Worm (Caenorhabditis elegans) whole organism, midembryonic: ENCODE data around the gene col-162.

Experiments used
- T22C8.4 ChIP-seq: fragments of 200-800 bp; sonication (Bioruptor generic); IDR thresholded peaks from 2 replicates; pipeline ENCODE4 v1.3.6; 2022; ENCODE audit warnings: missing genetic modification characterization, missing compliant biosample characterization
- cog-1 ChIP-seq: sonication (generic microtip); optimal IDR thresholded peaks from 2 replicates; lab custom pipeline; 2016; ENCODE audit warnings: missing genetic modification characterization, missing compliant biosample characterization
- flt-1 ChIP-seq: fragments of 200-800 bp; sonication (Bioruptor generic); IDR thresholded peaks from 2 replicates; pipeline ENCODE4 v1.3.6; 2022; ENCODE audit warnings: missing genetic modification characterization, missing compliant biosample characterization
- klf-2 ChIP-seq: fragments of 200-800 bp; sonication (Bioruptor generic); conservative IDR thresholded peaks from 2 replicates; pipeline ENCODE4 v1.3.6; 2022; ENCODE audit warnings: missing genetic modification reagents, missing genetic modification characterization, missing compliant biosample characterization
- med-1 ChIP-seq: sonication (generic microtip); optimal IDR thresholded peaks from 2 replicates; lab custom pipeline; 2017; ENCODE audit warnings: missing genetic modification characterization, mild to moderate bottlenecking, missing compliant biosample characterization, antibody characterized with exemption, missing genetic modification reagents; ENCODE audit not compliant: insufficient read depth
- ref-1 ChIP-seq: fragments of 200-800 bp; sonication (Bioruptor generic); conservative IDR thresholded peaks from 2 replicates; pipeline ENCODE4 v1.3.6; 2022; ENCODE audit warnings: missing genetic modification reagents, missing genetic modification characterization, missing compliant biosample characterization
- tab-1 ChIP-seq: fragments of 200-800 bp; sonication (Bioruptor generic); IDR thresholded peaks from 2 replicates; pipeline ENCODE4 v1.3.6; 2022; ENCODE audit warnings: missing genetic modification characterization, missing compliant biosample characterization
- ztf-23 ChIP-seq: fragments of 200-800 bp; sonication (Bioruptor generic); IDR thresholded peaks from 2 replicates; pipeline ENCODE4 v1.3.6; 2022; ENCODE audit warnings: missing genetic modification reagents, missing genetic modification characterization, missing compliant biosample characterization
- ztf-29 ChIP-seq: fragments of 200-800 bp; sonication (Bioruptor generic); IDR thresholded peaks from 2 replicates; pipeline ENCODE4 v1.3.6; 2022; ENCODE audit warnings: missing genetic modification reagents, missing genetic modification characterization, missing compliant biosample characterization

Gene col-162

DNA sequence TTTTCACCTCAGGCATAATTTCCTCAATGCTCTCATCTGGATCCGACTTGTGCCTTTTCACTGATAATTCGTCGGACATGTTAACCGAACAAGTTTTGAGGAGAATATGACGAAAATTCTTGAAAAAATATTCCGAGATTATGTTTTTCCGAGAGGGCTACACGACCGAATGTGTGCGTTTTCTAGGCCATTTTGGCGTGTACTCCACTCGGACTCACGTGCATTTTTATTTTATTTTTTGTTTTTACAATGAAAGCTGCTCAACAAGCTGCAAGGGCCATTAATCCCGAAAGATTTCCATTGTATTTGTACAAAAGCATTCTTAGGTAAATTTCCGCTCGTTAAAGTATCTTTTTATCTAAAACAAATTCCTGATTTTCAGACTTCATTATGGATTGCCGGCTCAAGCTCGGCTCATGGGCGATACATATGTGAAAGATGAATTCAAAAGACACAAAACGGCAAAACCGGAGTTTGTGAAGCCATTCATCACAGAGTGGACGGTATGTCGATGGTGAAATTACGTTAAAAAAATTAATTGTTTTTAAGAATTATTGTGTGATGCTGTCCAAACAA lies 26.5 kb downstream of the col-162 start, which contains the start of the genes F25H9.6 and F25H9.7:
TSS of gene F25H9.6 (minus strand) at position 172 of the 576 bp plus-strand sequence.
TSS of gene F25H9.7 (plus strand) at position 187 of the 576 bp plus-strand sequence.
- no peak for TF ChIP-seq ztf-29
- no peak for TF ChIP-seq T22C8.4 (GFP tag; lab: Robert Waterston, UW)
- no peak for TF ChIP-seq klf-2 (GFP tag; lab: Robert Waterston, UW)
- peak; percentile 31 for TF ChIP-seq cog-1 (tag; lab: Kevin White, UChicago)
- no peak for TF ChIP-seq med-1 (GFP tag; lab: Kevin White, UChicago)
- TF ChIP-seq flt-1 (GFP tag; lab: Robert Waterston, UW): peak; percentile 65; the same call in 1 of the 2 replicates
- no peak for TF ChIP-seq tab-1 (GFP tag; lab: Robert Waterston, UW)
- no peak for TF ChIP-seq ref-1 (GFP tag; lab: Robert Waterston, UW)
- peak; percentile 76; the same call in 1 of the 2 replicates for TF ChIP-seq ztf-23 (GFP tag; lab: Robert Waterston, UW)

DNA sequence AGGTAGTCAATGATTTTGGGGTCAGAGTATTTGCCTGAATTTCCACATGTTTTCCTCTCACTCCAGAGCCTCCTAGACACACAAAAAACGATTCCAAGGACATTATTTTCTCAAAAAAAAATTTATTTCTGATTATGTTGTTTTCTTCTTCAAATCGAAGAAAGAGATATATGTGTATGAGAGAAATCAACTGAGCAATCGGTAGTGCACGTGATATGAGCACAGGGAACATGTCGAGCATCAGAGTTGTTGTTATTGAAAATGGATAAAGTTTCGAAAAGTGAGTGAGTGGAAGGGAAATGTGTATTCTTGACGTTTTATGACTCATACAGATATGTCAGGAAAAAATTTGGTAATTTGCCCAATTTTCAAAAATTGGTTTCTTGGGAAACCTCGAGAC lies 30.3 kb downstream of the col-162 start:
- TF ChIP-seq ztf-23 (GFP tag; lab: Robert Waterston, UW): no peak
- TF ChIP-seq klf-2 (GFP tag; lab: Robert Waterston, UW): no peak
- TF ChIP-seq tab-1 (GFP tag; lab: Robert Waterston, UW): no peak
- no peak for TF ChIP-seq med-1 (GFP tag; lab: Kevin White, UChicago)
- TF ChIP-seq ztf-29: no peak
- no peak for TF ChIP-seq cog-1 (tag; lab: Kevin White, UChicago)
- TF ChIP-seq ref-1 (GFP tag; lab: Robert Waterston, UW): no peak
- TF ChIP-seq T22C8.4 (GFP tag; lab: Robert Waterston, UW): no peak

DNA sequence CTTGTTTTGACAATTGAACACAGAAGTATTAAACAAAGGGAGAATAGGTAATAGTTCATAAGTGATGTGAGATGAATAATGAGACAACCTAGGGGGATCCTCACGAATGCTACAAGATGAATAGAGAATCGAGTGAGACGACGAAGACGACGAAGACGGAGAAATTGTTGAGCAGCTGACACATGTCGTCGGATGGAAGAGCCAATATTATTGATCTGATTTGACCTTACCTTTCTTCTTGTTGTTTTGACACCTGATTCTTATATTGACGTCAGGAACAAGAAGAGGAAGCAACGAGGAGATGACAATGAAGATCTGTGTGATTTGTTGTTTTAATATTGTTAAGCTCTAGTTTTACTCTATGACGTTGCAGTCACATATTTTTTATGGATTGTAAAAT lies 31.7 kb downstream of the col-162 start, which contains the start of gene T10G3.1:
TSS of gene T10G3.1 (minus strand) at position 213 of the 400 bp plus-strand sequence.
- TF ChIP-seq ztf-29 (no peak), flt-1 (GFP tag; lab: Robert Waterston, UW) (no peak), T22C8.4 (GFP tag; lab: Robert Waterston, UW) (no peak), cog-1 (tag; lab: Kevin White, UChicago) (no peak), klf-2 (GFP tag; lab: Robert Waterston, UW) (no peak), ref-1 (GFP tag; lab: Robert Waterston, UW) (no peak), med-1 (GFP tag; lab: Kevin White, UChicago) (no peak), tab-1 (GFP tag; lab: Robert Waterston, UW) (no peak), ztf-23 (GFP tag; lab: Robert Waterston, UW) (no peak)

DNA sequence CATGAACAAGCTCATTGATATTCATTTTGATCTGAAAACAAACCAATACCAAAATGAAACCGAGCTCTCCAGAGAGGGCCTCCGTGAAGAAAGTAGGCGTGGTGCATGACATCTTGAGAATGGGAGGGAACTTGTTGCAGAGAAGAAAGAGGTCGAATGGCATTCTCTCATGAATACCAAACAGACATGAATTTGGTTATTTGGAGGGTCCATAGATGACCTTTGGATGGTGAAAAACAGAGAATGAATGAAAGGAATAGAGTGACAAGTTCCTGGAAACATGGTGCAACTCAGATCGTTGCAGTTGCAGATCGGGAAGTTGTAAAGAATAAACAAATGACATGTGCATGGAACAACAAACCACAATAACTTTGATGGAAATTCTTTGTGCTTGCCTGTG lies 34.6 kb downstream of the col-162 start, which contains the start of gene T10G3.8:
TSS of gene T10G3.8 (minus strand) at position 101 of the 400 bp plus-strand sequence.
- TF ChIP-seq cog-1 (tag; lab: Kevin White, UChicago) (no peak), klf-2 (GFP tag; lab: Robert Waterston, UW) (no peak), ref-1 (GFP tag; lab: Robert Waterston, UW) (no peak), med-1 (GFP tag; lab: Kevin White, UChicago) (no peak), flt-1 (GFP tag; lab: Robert Waterston, UW) (no peak), tab-1 (GFP tag; lab: Robert Waterston, UW) (no peak), ztf-23 (GFP tag; lab: Robert Waterston, UW) (no peak), T22C8.4 (GFP tag; lab: Robert Waterston, UW) (no peak), ztf-29 (no peak)

DNA sequence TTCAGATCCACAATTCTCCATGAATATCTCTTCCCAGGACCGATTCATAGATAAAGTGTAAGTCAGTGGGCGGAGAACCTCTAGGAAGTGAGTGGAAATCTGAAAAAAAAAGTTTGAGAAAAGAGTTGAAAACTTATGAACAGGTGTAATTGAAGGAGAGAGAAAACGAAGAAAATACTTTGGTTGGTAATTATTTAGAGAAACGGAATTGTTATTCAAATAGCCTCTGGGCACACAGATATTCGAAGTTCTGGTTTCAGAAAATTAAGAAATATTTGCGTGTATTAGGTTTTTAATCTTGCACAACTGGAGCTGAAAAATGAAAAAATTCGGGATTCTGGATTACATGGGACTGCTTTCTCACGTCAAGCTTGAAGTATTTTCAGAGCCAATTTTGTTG lies 38.0 kb downstream of the col-162 start, which contains the start of gene T10G3.2:
TSS of gene T10G3.2 (minus strand) at position 101 of the 400 bp plus-strand sequence.
- TF ChIP-seq klf-2 (GFP tag; lab: Robert Waterston, UW) (no peak), ztf-23 (GFP tag; lab: Robert Waterston, UW) (no peak), ref-1 (GFP tag; lab: Robert Waterston, UW) (no peak), med-1 (GFP tag; lab: Kevin White, UChicago) (no peak), flt-1 (GFP tag; lab: Robert Waterston, UW) (no peak), cog-1 (tag; lab: Kevin White, UChicago) (no peak), T22C8.4 (GFP tag; lab: Robert Waterston, UW) (no peak), ztf-29 (no peak), tab-1 (GFP tag; lab: Robert Waterston, UW) (no peak)

DNA sequence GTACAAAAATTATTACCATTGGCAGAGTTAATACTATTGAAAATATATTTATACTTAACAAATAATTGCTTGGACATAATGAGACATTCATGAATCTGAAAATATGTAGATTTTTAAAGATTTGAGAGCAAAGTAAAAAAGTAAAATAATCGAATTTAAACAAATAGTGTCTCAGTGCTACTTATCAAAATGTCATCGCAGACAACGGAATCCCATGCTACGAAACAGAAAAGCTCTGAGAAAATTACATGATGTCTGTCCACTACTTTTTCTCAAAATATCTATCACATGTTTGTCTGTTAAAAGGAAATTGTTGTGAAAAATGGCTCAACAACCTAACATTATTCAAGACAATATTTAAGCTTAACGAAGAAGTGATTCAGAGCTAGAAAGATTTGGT lies 42.6 kb downstream of the col-162 start, which contains the start of gene T10G3.4:
TSS of gene T10G3.4 (minus strand) at position 101 of the 400 bp plus-strand sequence.
- no peak for TF ChIP-seq flt-1 (GFP tag; lab: Robert Waterston, UW)
- TF ChIP-seq T22C8.4 (GFP tag; lab: Robert Waterston, UW): no peak
- TF ChIP-seq ztf-23 (GFP tag; lab: Robert Waterston, UW): no peak
- TF ChIP-seq med-1 (GFP tag; lab: Kevin White, UChicago): no peak
- TF ChIP-seq tab-1 (GFP tag; lab: Robert Waterston, UW): no peak
- no peak for TF ChIP-seq klf-2 (GFP tag; lab: Robert Waterston, UW)
- no peak for TF ChIP-seq cog-1 (tag; lab: Kevin White, UChicago)

DNA sequence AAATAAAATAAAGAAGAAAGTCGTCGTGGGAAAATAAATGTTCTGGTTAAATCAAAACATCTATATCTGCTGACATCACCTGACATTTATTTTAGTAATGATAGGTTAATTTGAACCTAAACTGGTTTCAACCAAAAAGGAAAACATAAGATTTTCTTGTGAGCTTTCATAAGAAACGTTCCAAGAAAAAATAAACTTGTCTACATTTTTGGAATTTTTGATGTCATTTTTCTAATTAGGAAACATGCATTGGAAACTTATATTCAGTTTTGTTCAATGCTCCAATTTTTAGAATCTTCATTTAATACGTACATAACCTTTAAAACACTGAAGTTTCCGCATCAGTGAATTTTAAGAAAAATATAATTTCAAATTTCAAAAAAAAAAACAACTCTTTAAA lies 44.0 kb downstream of the col-162 start:
- TF ChIP-seq klf-2 (GFP tag; lab: Robert Waterston, UW) (no peak), ztf-29 (no peak), tab-1 (GFP tag; lab: Robert Waterston, UW) (no peak)

DNA sequence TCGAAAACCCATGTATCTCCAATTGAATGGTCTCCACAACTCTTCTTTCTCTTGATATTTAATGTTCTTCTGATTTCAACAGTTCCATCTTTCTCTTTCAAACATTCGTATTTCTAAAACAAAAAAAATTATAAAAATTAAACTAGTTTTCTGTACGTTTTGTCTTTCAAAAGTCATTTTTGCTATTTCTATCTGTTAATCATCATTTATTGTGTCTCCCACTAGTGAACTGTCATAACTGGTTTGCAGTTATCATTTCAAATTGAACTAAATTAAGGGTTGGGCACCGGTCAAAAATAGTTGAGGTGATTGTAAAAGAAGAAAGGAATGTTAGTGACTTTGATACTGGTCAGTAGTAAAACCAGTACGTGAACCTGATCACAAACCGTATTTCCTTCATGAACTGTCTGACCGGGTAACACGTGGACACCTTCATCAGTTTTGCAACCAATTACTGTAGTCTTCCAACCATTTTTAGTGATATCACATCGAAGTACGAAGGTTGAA lies 46.6 kb downstream of the col-162 start:
- TF ChIP-seq flt-1 (GFP tag; lab: Robert Waterston, UW) (no peak), med-1 (GFP tag; lab: Kevin White, UChicago) (no peak), T22C8.4 (GFP tag; lab: Robert Waterston, UW) (no peak), ztf-29 (no peak), ztf-23 (GFP tag; lab: Robert Waterston, UW) (no peak), klf-2 (GFP tag; lab: Robert Waterston, UW) (no peak)

DNA sequence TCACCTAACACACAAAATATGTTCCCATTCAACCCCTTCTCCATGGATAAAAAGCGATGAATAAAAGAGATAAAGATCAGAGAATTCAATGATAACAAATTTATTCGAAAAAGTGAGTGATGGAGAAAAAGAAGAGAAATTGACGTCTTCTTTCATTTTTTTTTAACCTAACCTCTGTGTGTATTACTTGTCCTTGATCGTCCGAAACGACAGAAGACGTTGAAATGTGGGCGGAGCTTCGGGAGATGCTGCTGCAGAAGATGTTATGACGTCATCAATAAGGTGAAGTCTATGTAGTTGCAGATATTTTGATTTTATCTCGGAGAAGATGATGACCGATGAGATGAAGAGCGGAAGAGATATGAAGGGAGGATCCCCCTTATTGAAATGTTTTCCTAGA lies 48.1 kb downstream of the col-162 start, which contains the start of gene T10G3.3:
TSS of gene T10G3.3 (minus strand) at position 370 of the 400 bp plus-strand sequence.
- TF ChIP-seq med-1 (GFP tag; lab: Kevin White, UChicago) (no peak), ref-1 (GFP tag; lab: Robert Waterston, UW) (no peak), ztf-29 (no peak), T22C8.4 (GFP tag; lab: Robert Waterston, UW) (no peak), flt-1 (GFP tag; lab: Robert Waterston, UW) (no peak), klf-2 (GFP tag; lab: Robert Waterston, UW) (no peak), ztf-23 (GFP tag; lab: Robert Waterston, UW) (no peak), cog-1 (tag; lab: Kevin White, UChicago) (no peak), tab-1 (GFP tag; lab: Robert Waterston, UW) (no peak)
